Fruit fly (Drosophila melanogaster) whole organism, wandering third instar larva: ENCODE data around the gene SdhC.

Experiments
- brk ChIP-seq: fragments of 200-800 bp; sonication (Bioruptor generic); optimal IDR thresholded peaks from 2 replicates; lab custom pipeline; 2016; ENCODE audit warnings: missing biosample characterization, mild to moderate bottlenecking, missing genetic modification characterization
- usp ChIP-seq: fragments of >200 bp; optimal IDR thresholded peaks from 2 replicates; lab custom pipeline; 2017; ENCODE audit warnings: missing biosample characterization, missing genetic modification characterization

DNA sequence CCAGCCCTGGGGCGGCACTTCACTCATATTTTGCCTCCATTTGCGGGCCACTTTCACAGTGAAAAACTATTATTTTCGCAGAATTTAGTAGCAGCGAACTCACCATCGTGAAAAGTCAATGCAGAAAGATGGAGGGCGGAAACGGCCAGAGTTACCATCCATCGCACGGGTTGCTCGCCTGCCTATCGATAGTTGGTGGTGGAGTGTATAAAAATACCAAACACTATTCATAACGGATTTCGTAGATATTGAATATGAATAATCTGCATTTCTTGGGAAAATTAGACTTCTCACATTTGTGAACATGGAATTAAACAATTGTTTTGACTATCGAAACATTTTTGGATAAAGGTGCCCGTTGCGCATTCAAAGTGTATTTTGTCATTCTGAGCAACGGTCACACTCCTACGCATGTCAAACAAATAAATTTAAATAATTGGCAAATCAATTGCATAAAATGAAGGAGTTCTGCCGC lies 6.5 kb upstream of the SdhC start, which contains the start of the genes RpS25 and CG4820:
- no peak for TF ChIP-seq usp (GFP tag; lab: Kevin White, UChicago)
- TF ChIP-seq brk (GFP tag; lab: Kevin White, UChicago): no peak
